Fruit fly (Drosophila melanogaster) whole organism, embryonic: Measurements from ENCODE around the gene CG6180.

Source experiments
- Awh ChIP-seq: fragments of 200-800 bp; sonication (Bioruptor generic); IDR thresholded peaks from 2 replicates; pipeline ENCODE4, ENCODE4 v1.3.6; 2022; ENCODE audit warnings: missing biosample characterization, missing genetic modification characterization
- Bteb2 ChIP-seq: fragments of 200-800 bp; sonication (Bioruptor generic); optimal IDR thresholded peaks from 2 replicates; lab custom pipeline; 2016; ENCODE audit warnings: missing biosample characterization, missing genetic modification characterization
- C15 ChIP-seq: fragments of 200-800 bp; sonication (Bioruptor generic); IDR thresholded peaks from 3 replicates; pipeline ENCODE4 v1.3.6; 2022; ENCODE audit warnings: missing biosample characterization, missing genetic modification characterization
- CG12071 ChIP-seq: fragments of 200-800 bp; sonication (Bioruptor generic); optimal IDR thresholded peaks from 3 replicates; lab custom pipeline; 2018; ENCODE audit warnings: missing biosample characterization, mild to moderate bottlenecking, missing genetic modification characterization
- CG12942 ChIP-seq: fragments of 200-800 bp; sonication (Bioruptor generic); optimal IDR thresholded peaks from 3 replicates; lab custom pipeline; 2016; ENCODE audit warnings: missing biosample characterization, missing genetic modification characterization
- CG13123 ChIP-seq: fragments of 200-800 bp; sonication (Bioruptor generic); optimal IDR thresholded peaks from 2 replicates; lab custom pipeline; 2016; ENCODE audit warnings: missing biosample characterization, missing genetic modification characterization
- CG13624 ChIP-seq: fragments of 200-800 bp; sonication (Bioruptor generic); optimal IDR thresholded peaks from 2 replicates; lab custom pipeline; 2016; ENCODE audit warnings: missing biosample characterization, missing genetic modification characterization
- CG14667 ChIP-seq: fragments of 200-800 bp; sonication (Bioruptor generic); IDR thresholded peaks from 2 replicates; pipeline ENCODE4 v1.3.6; 2022; ENCODE audit warnings: missing biosample characterization, missing genetic modification characterization
- CG14860 ChIP-seq: fragments of 200-800 bp; sonication (Bioruptor generic); IDR thresholded peaks from 3 replicates; pipeline ENCODE4 v1.3.6; 2022; ENCODE audit warnings: missing biosample characterization, missing genetic modification characterization; ENCODE audit not compliant: partially characterized antibody
- CG16779 ChIP-seq: fragments of 200-800 bp; sonication (Bioruptor generic); IDR thresholded peaks from 2 replicates; pipeline ENCODE4 v1.3.6; 2022; ENCODE audit warnings: missing biosample characterization, missing genetic modification characterization
- CG2116 ChIP-seq: fragments of 200-800 bp; sonication (Bioruptor generic); optimal IDR thresholded peaks from 3 replicates; lab custom pipeline; 2018; ENCODE audit warnings: missing biosample characterization, mild to moderate bottlenecking, missing genetic modification characterization
- CG31365 ChIP-seq: fragments of 200-800 bp; sonication (Bioruptor generic); optimal IDR thresholded peaks from 2 replicates; lab custom pipeline; 2018; ENCODE audit warnings: missing biosample characterization, mild to moderate bottlenecking, missing genetic modification characterization
- CG3163 ChIP-seq: fragments of 200-800 bp; sonication (Bioruptor generic); optimal IDR thresholded peaks from 3 replicates; lab custom pipeline; 2016; ENCODE audit warnings: missing biosample characterization, missing genetic modification characterization
- CG33213 ChIP-seq: fragments of 200-800 bp; sonication (Bioruptor generic); optimal IDR thresholded peaks from 3 replicates; lab custom pipeline; 2016; ENCODE audit warnings: missing biosample characterization, missing genetic modification characterization
- CG4360 ChIP-seq: fragments of 200-800 bp; sonication (Bioruptor generic); IDR thresholded peaks from 2 replicates; pipeline ENCODE4 v1.3.6; 2022; ENCODE audit warnings: missing biosample characterization, missing genetic modification characterization
- CG6175 ChIP-seq: fragments of 200-800 bp; sonication (Bioruptor generic); IDR thresholded peaks from 3 replicates; pipeline ENCODE4 v1.3.6; 2022; ENCODE audit warnings: missing biosample characterization, missing genetic modification characterization
- CG8765 ChIP-seq: fragments of 200-800 bp; sonication (Bioruptor generic); IDR thresholded peaks from 2 replicates; pipeline ENCODE4 v1.3.6; 2022; ENCODE audit warnings: missing biosample characterization, missing genetic modification characterization
- CG9215 ChIP-seq: fragments of 200-800 bp; sonication (Bioruptor generic); IDR thresholded peaks from 2 replicates; pipeline ENCODE4 v1.3.6; 2022; ENCODE audit warnings: missing biosample characterization, missing genetic modification characterization
- CG9817 ChIP-seq: fragments of 200-800 bp; sonication (Bioruptor generic); optimal IDR thresholded peaks from 2 replicates; lab custom pipeline; 2018; ENCODE audit warnings: missing biosample characterization, mild to moderate bottlenecking, missing genetic modification characterization, moderate library complexity
- CHES-1-like ChIP-seq: fragments of 200-800 bp; sonication (Bioruptor generic); optimal IDR thresholded peaks from 2 replicates; lab custom pipeline; 2016; ENCODE audit warnings: missing biosample characterization, missing genetic modification characterization
- Elba2 ChIP-seq: fragments of 200-800 bp; sonication (Bioruptor generic); optimal IDR thresholded peaks from 3 replicates; lab custom pipeline; 2016; ENCODE audit warnings: missing biosample characterization, missing genetic modification characterization
- H2.0 ChIP-seq: fragments of 200-800 bp; sonication (Bioruptor generic); IDR thresholded peaks from 2 replicates; pipeline ENCODE4 v1.3.6; 2022; ENCODE audit warnings: missing biosample characterization, missing genetic modification characterization
- Hr39 ChIP-seq: fragments of >200 bp; optimal IDR thresholded peaks from 2 replicates; lab custom pipeline; 2017
- Hr51 ChIP-seq, 2 experiments: fragments of 200-800 bp; sonication (Bioruptor generic); optimal IDR thresholded peaks; 2 replicates in 1 of 2; 3 replicates in 1 of 2; lab custom pipeline; 2016 to 2018; ENCODE audit warnings: missing biosample characterization in 2 of 2, missing genetic modification characterization in 2 of 2, mild to moderate bottlenecking in 1 of 2, moderate library complexity in 1 of 2
- NFAT ChIP-seq: fragments of 200-800 bp; sonication (Bioruptor generic); IDR thresholded peaks from 2 replicates; pipeline ENCODE4 v1.3.6; 2022; ENCODE audit warnings: missing biosample characterization, missing genetic modification characterization
- PHDP ChIP-seq: fragments of 200-800 bp; sonication (Bioruptor generic); optimal IDR thresholded peaks from 3 replicates; lab custom pipeline; 2018; ENCODE audit warnings: missing biosample characterization, mild to moderate bottlenecking, missing genetic modification characterization, moderate library complexity
- Ptx1 ChIP-seq: fragments of 200-800 bp; sonication (Bioruptor generic); IDR thresholded peaks from 2 replicates; pipeline ENCODE4 v1.3.6; 2022; ENCODE audit warnings: missing biosample characterization, missing genetic modification characterization
- Ravus ChIP-seq: fragments of 200-800 bp; sonication (Bioruptor generic); IDR thresholded peaks from 2 replicates; pipeline ENCODE4 v1.3.6; 2022; ENCODE audit warnings: missing biosample characterization, missing genetic modification characterization
- Rfx ChIP-seq: fragments of 200-800 bp; sonication (Bioruptor generic); IDR thresholded peaks from 2 replicates; pipeline ENCODE4 v1.3.6; 2022; ENCODE audit warnings: missing biosample characterization, missing genetic modification characterization
- Xrp1 ChIP-seq: fragments of 200-800 bp; sonication (Bioruptor generic); IDR thresholded peaks from 2 replicates; pipeline ENCODE4 v1.3.6; 2022; ENCODE audit warnings: missing biosample characterization, missing genetic modification characterization
- YL-1 ChIP-seq: fragments of 200-800 bp; sonication (Bioruptor generic); optimal IDR thresholded peaks from 3 replicates; lab custom pipeline; 2017; ENCODE audit warnings: missing biosample characterization, mild to moderate bottlenecking, missing genetic modification characterization
- aop ChIP-seq: fragments of 200-800 bp; sonication (Bioruptor generic); IDR thresholded peaks from 2 replicates; pipeline ENCODE4 v1.3.6; 2022; ENCODE audit warnings: missing biosample characterization, missing genetic modification characterization
- bowl ChIP-seq: fragments of 200-800 bp; sonication (Bioruptor generic); IDR thresholded peaks from 2 replicates; pipeline ENCODE4 v1.3.6; 2022; ENCODE audit warnings: missing biosample characterization, missing genetic modification characterization
- crc ChIP-seq: fragments of 200-800 bp; sonication (Bioruptor generic); optimal IDR thresholded peaks from 2 replicates; lab custom pipeline; 2016; ENCODE audit warnings: missing biosample characterization, missing genetic modification characterization
- crol ChIP-seq: fragments of 200-800 bp; sonication (Bioruptor generic); IDR thresholded peaks from 2 replicates; pipeline ENCODE4 v1.3.6; 2022; ENCODE audit warnings: missing biosample characterization, missing genetic modification characterization
- exex ChIP-seq: fragments of 200-800 bp; sonication (Bioruptor generic); optimal IDR thresholded peaks from 4 replicates; lab custom pipeline; 2018; ENCODE audit warnings: missing biosample characterization, mild to moderate bottlenecking, missing genetic modification characterization, moderate library complexity
- her ChIP-seq: fragments of 200-800 bp; sonication (Bioruptor generic); optimal IDR thresholded peaks from 2 replicates; lab custom pipeline; 2016; ENCODE audit warnings: missing biosample characterization, missing genetic modification characterization
- insv ChIP-seq, 2 experiments: fragments of 200-800 bp; sonication (Bioruptor generic); optimal IDR thresholded peaks; 3 replicates each; lab custom pipeline; 2016 to 2018; ENCODE audit warnings: missing biosample characterization in 2 of 2, missing genetic modification characterization in 2 of 2
- klu ChIP-seq: fragments of 200-800 bp; sonication (Bioruptor generic); IDR thresholded peaks from 2 replicates; pipeline ENCODE4 v1.3.6; 2022; ENCODE audit warnings: missing biosample characterization, missing genetic modification characterization
- oc ChIP-seq: fragments of 200-800 bp; sonication (Bioruptor generic); optimal IDR thresholded peaks from 2 replicates; lab custom pipeline; 2018; ENCODE audit warnings: missing biosample characterization, mild to moderate bottlenecking, missing genetic modification characterization, moderate library complexity
- pan ChIP-seq, 4 experiments: fragments of >200 bp in 3 of 4; fragments of 200-800 bp in 1 of 4; sonication (Bioruptor generic) in 1 of 4; optimal IDR thresholded peaks in 3 of 4; IDR thresholded peaks in 1 of 4; 2 replicates each; pipeline versions ENCODE4 v1.3.6 to Lab custom; 2017 to 2022; ENCODE audit warnings: missing biosample characterization in 2 of 4, missing genetic modification characterization in 2 of 4, mixed read lengths in 1 of 4
- peb ChIP-seq: fragments of 200-800 bp; sonication (Bioruptor generic); IDR thresholded peaks from 2 replicates; pipeline ENCODE4 v1.3.6; 2022; ENCODE audit warnings: missing biosample characterization, missing genetic modification characterization
- pros ChIP-seq: fragments of 200-800 bp; sonication (Bioruptor generic); optimal IDR thresholded peaks from 3 replicates; lab custom pipeline; 2019; ENCODE audit warnings: missing biosample characterization, mild to moderate bottlenecking, missing genetic modification characterization, moderate library complexity
- scrt ChIP-seq: fragments of 200-800 bp; sonication (Bioruptor generic); optimal IDR thresholded peaks from 2 replicates; lab custom pipeline; 2018; ENCODE audit warnings: missing biosample characterization, mild to moderate bottlenecking, missing genetic modification characterization, moderate library complexity
- sob ChIP-seq: fragments of 200-800 bp; sonication (Bioruptor generic); IDR thresholded peaks from 2 replicates; pipeline ENCODE4 v1.3.6; 2022; ENCODE audit warnings: missing biosample characterization, missing genetic modification characterization
- stwl ChIP-seq: fragments of 200-800 bp; sonication (Bioruptor generic); optimal IDR thresholded peaks from 3 replicates; lab custom pipeline; 2018; ENCODE audit warnings: missing biosample characterization, mild to moderate bottlenecking, missing genetic modification characterization, moderate library complexity
- tap ChIP-seq: fragments of 200-800 bp; optimal IDR thresholded peaks from 3 replicates; lab custom pipeline; 2019; ENCODE audit warnings: missing biosample characterization, mild to moderate bottlenecking, missing genetic modification characterization, moderate library complexity
- tgo ChIP-seq: fragments of 200-800 bp; sonication (Bioruptor generic); IDR thresholded peaks from 3 replicates; pipeline ENCODE4 v1.3.6; 2022; ENCODE audit warnings: missing biosample characterization, missing genetic modification characterization
- tx ChIP-seq: fragments of 200-800 bp; sonication (Bioruptor generic); optimal IDR thresholded peaks from 2 replicates; lab custom pipeline; 2016; ENCODE audit warnings: missing biosample characterization, missing genetic modification characterization
- wek ChIP-seq: fragments of 200-800 bp; sonication (Bioruptor generic); optimal IDR thresholded peaks from 3 replicates; lab custom pipeline; 2018; ENCODE audit warnings: missing biosample characterization, mild to moderate bottlenecking, missing genetic modification characterization, moderate library complexity
- zen ChIP-seq: fragments of 200-800 bp; sonication (Bioruptor generic); optimal IDR thresholded peaks from 3 replicates; lab custom pipeline; 2018; ENCODE audit warnings: missing biosample characterization, mild to moderate bottlenecking, missing genetic modification characterization, moderate library complexity

The CG6180 gene

DNA sequence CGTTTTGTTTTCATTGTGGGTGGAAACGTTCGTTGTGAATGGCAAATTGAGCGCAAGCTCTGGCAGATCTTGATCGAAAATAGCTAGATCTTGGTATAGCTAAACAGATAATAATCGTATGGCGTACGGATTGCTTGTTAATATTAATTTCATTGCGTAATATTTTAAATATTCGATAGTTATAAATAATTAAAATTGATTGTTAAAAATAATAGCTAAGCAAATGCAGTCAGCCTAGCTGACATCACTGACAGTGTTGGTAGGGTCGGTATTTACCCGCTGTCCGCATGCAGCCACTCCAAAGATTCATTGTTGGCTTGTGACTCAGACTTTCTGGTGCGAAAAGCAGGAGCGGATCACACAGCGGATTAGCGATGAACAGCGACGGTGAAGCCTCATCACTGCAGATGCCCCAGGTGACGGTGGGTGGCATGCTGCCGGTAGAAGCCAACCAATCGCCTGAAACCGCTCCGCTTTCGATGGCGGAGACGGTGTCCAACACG, 3.0 kb upstream of the CG6180 start, which contains the start of the genes CG5776 and spict (continued):
- TF ChIP-seq Hr51 (GFP tag; optimal IDR thresholded peaks at IDR 0.05; lab: Kevin White, UChicago) (peak; percentile 45 to 82), CG9215 (peak; percentile 80), pan (optimal IDR thresholded peaks at IDR 0.05; lab: Kevin White, UChicago) (no peak), pan (GFP tag; optimal IDR thresholded peaks at IDR 0.05 in 1 of 2, IDR thresholded peaks at IDR 0.05 in 1 of 2) (peak in 1 of 2 experiments; percentile 81), CG3163 (no peak), insv (GFP tag; optimal IDR thresholded peaks at IDR 0.05; lab: Kevin White, UChicago) (no peak), crol (GFP tag; lab: Robert Waterston, UW) (no peak), zen (peak; percentile 65), Ravus (GFP tag; lab: Robert Waterston, UW) (peak; percentile 45), stwl (tag; lab: Kevin White, UChicago) (peak; percentile 31), CG31365 (tag; lab: Kevin White, UChicago) (peak; percentile 12), Ptx1 (GFP tag; lab: Robert Waterston, UW) (peak; percentile 89), pros (GFP tag; lab: Kevin White, UChicago) (no peak), PHDP (tag; lab: Kevin White, UChicago) (peak; percentile 83), H2.0 (GFP tag; lab: Robert Waterston, UW) (peak; percentile 77), C15 (GFP tag; lab: Robert Waterston, UW) (0 out of 3 replicates have a peak, but pooled peaks have one; percentile 32), YL-1 (peak; percentile 60), CG4360 (GFP tag; lab: Robert Waterston, UW) (0 out of 2 replicates have a peak, but pooled peaks have one; percentile 10), aop (GFP tag; lab: Robert Waterston, UW) (0 out of 2 replicates have a peak, but pooled peaks have one; percentile 12), tap (tag; lab: Kevin White, UChicago) (no peak), her (GFP tag; lab: Kevin White, UChicago) (no peak), Awh (GFP tag; lab: Robert Waterston, UW) (peak; percentile 59; the same call in 1 of the 2 replicates), CG12071 (GFP tag; lab: Kevin White, UChicago) (no peak), CG9817 (tag; lab: Kevin White, UChicago) (peak; percentile 86), peb (GFP tag; lab: Robert Waterston, UW) (peak; percentile 44; the same call in 1 of the 2 replicates), tgo (GFP tag; lab: Robert Waterston, UW) (peak; percentile 84), tx (GFP tag; lab: Kevin White, UChicago) (peak; percentile 3), CG14860 (GFP tag; lab: Robert Waterston, UW) (no peak), CG13624 (GFP tag; lab: Kevin White, UChicago) (peak; percentile 39), CHES-1-like (GFP tag; lab: Kevin White, UChicago) (peak; percentile 35), scrt (GFP tag; lab: Kevin White, UChicago) (peak; percentile 68), crc (no peak), CG8765 (GFP tag; lab: Robert Waterston, UW) (peak; percentile 65), Hr39 (lab: Kevin White, UChicago) (no peak), klu (GFP tag; lab: Robert Waterston, UW) (peak; percentile 96), CG6175 (GFP tag; lab: Robert Waterston, UW) (no peak), NFAT (GFP tag; lab: Robert Waterston, UW) (peak; percentile 62; the same call in 1 of the 2 replicates), sob (GFP tag; lab: Robert Waterston, UW) (peak; percentile 91), Elba2 (GFP tag; lab: Kevin White, UChicago) (no peak), Rfx (GFP tag; lab: Robert Waterston, UW) (peak; percentile 92), CG13123 (no peak), CG2116 (peak; percentile 75), CG12942 (GFP tag; lab: Kevin White, UChicago) (peak; percentile 36), CG14667 (GFP tag; lab: Robert Waterston, UW) (peak; percentile 78), CG33213 (GFP tag; lab: Kevin White, UChicago) (no peak), bowl (GFP tag; lab: Robert Waterston, UW) (peak; percentile 37; the same call in 1 of the 2 replicates), oc (tag; lab: Kevin White, UChicago) (peak; percentile 53), wek (GFP tag; lab: Kevin White, UChicago) (no peak), CG16779 (no peak), exex (tag; lab: Kevin White, UChicago) (peak; percentile 15), Bteb2 (no peak), Xrp1 (peak; percentile 89)
